ENCODE assay signal across 2 fruit fly cellular contexts in genomic region chr3L:16749726-16750125, dm6.
TF ChIP-seq lines count a peak whose summit lies in the region.

No protein-coding gene starts in this region.

TF ChIP-seq in whole organism, embryonic, 481 proteins besides CTCF, POLR2A, EP300 and RAD21 (continued from another document and continues in another):
- no peak for TF ChIP-seq Hey (tag; optimal IDR thresholded peaks at IDR 0.05; lab: Kevin White, UChicago)
- TF ChIP-seq BEAF-32 (GFP tag; optimal IDR thresholded peaks at IDR 0.05; lab: Kevin White, UChicago) = no peak
- TF ChIP-seq CG10959 (GFP tag; IDR thresholded peaks at IDR 0.05; lab: Robert Waterston, UW) = no peak
- TF ChIP-seq rib (GFP tag; IDR thresholded peaks at IDR 0.05; lab: Robert Waterston, UW) = no peak
- TF ChIP-seq CG31388 (GFP tag; optimal IDR thresholded peaks at IDR 0.05; lab: Kevin White, UChicago) = no peak
- TF ChIP-seq ap (GFP tag; IDR thresholded peaks at IDR 0.05; lab: Robert Waterston, UW) = no peak
- peak; percentile 12 for TF ChIP-seq CG30431 (GFP tag; optimal IDR thresholded peaks at IDR 0.05; lab: Kevin White, UChicago)
- no peak for TF ChIP-seq CG18011 (GFP tag; optimal IDR thresholded peaks at IDR 0.05; lab: Kevin White, UChicago)
- TF ChIP-seq B-H2 (GFP tag; optimal IDR thresholded peaks at IDR 0.05; lab: Kevin White, UChicago) = no peak
- TF ChIP-seq Hr78 (GFP tag; optimal IDR thresholded peaks at IDR 0.05; lab: Kevin White, UChicago) = no peak
- no peak for TF ChIP-seq B-H1 (GFP tag; IDR thresholded peaks at IDR 0.05; lab: Robert Waterston, UW)
- no peak for TF ChIP-seq CG3281 (GFP tag; optimal IDR thresholded peaks at IDR 0.05; lab: Kevin White, UChicago)
- TF ChIP-seq Fer3 (tag; optimal IDR thresholded peaks at IDR 0.05; lab: Kevin White, UChicago) = no peak
- TF ChIP-seq Gsc (GFP tag; IDR thresholded peaks at IDR 0.05; lab: Robert Waterston, UW) = no peak
- TF ChIP-seq CG9817 (tag; optimal IDR thresholded peaks at IDR 0.05; lab: Kevin White, UChicago) = no peak
- peak; percentile 17 for TF ChIP-seq stwl (tag; optimal IDR thresholded peaks at IDR 0.05; lab: Kevin White, UChicago)
- TF ChIP-seq crp (GFP tag; optimal IDR thresholded peaks at IDR 0.05; lab: Kevin White, UChicago) = no peak
- no peak for TF ChIP-seq ara (GFP tag; IDR thresholded peaks at IDR 0.05; lab: Robert Waterston, UW)
- no peak for TF ChIP-seq CG3995 (GFP tag; optimal IDR thresholded peaks at IDR 0.05; lab: Kevin White, UChicago)
- no peak for TF ChIP-seq CG4328 (GFP tag; optimal IDR thresholded peaks at IDR 0.05; lab: Kevin White, UChicago)
- TF ChIP-seq Meics (GFP tag; optimal IDR thresholded peaks at IDR 0.05; lab: Kevin White, UChicago) = no peak
- TF ChIP-seq CG17186 (GFP tag; optimal IDR thresholded peaks at IDR 0.05; lab: Kevin White, UChicago) = no peak
- no peak for TF ChIP-seq sens-2 (GFP tag; IDR thresholded peaks at IDR 0.05; lab: Robert Waterston, UW)
- no peak for TF ChIP-seq Ets97D (GFP tag; optimal IDR thresholded peaks at IDR 0.05; lab: Kevin White, UChicago)
- TF ChIP-seq Ptx1 (GFP tag; IDR thresholded peaks at IDR 0.05; lab: Robert Waterston, UW) = no peak
- no peak for TF ChIP-seq Side (GFP tag; optimal IDR thresholded peaks at IDR 0.05; lab: Kevin White, UChicago)
- TF ChIP-seq pb (GFP tag; optimal IDR thresholded peaks at IDR 0.05; lab: Kevin White, UChicago) = no peak
- no peak for TF ChIP-seq MESR4 (GFP tag; optimal IDR thresholded peaks at IDR 0.05; lab: Kevin White, UChicago)
- TF ChIP-seq CG10431 (GFP tag; optimal IDR thresholded peaks at IDR 0.05; lab: Kevin White, UChicago) = no peak
- TF ChIP-seq esg (GFP tag; conservative IDR thresholded peaks at IDR 0.05; lab: Robert Waterston, UW) = no peak
- TF ChIP-seq gcm2 (GFP tag; optimal IDR thresholded peaks at IDR 0.05; lab: Kevin White, UChicago) = no peak
- TF ChIP-seq disco-r (GFP tag; optimal IDR thresholded peaks at IDR 0.05; lab: Kevin White, UChicago) = no peak
- TF ChIP-seq CG11504 (tag; optimal IDR thresholded peaks at IDR 0.05; lab: Kevin White, UChicago) = peak; percentile 63
- no peak for TF ChIP-seq jigr1 (GFP tag; IDR thresholded peaks at IDR 0.05; lab: Robert Waterston, UW)
- TF ChIP-seq Doc2 (GFP tag; IDR thresholded peaks at IDR 0.05; lab: Robert Waterston, UW) = no peak
- TF ChIP-seq Ssrp (tag; optimal IDR thresholded peaks at IDR 0.05; lab: Kevin White, UChicago) = peak; percentile 9
- TF ChIP-seq toy (GFP tag; IDR thresholded peaks at IDR 0.05; lab: Robert Waterston, UW) = no peak
- no peak for TF ChIP-seq Elba2 (GFP tag; optimal IDR thresholded peaks at IDR 0.05; lab: Kevin White, UChicago)
- TF ChIP-seq gcm (GFP tag; optimal IDR thresholded peaks at IDR 0.05; lab: Kevin White, UChicago) = no peak
- no peak for TF ChIP-seq ken (GFP tag; IDR thresholded peaks at IDR 0.05; lab: Robert Waterston, UW)
- no peak for TF ChIP-seq unc-4 (GFP tag; IDR thresholded peaks at IDR 0.05; lab: Robert Waterston, UW; ENCODE audit: partially characterized antibody)
- no peak for TF ChIP-seq lilli (GFP tag; optimal IDR thresholded peaks at IDR 0.05; lab: Kevin White, UChicago)
- peak; percentile 7 for TF ChIP-seq Oli (tag; optimal IDR thresholded peaks at IDR 0.05; lab: Kevin White, UChicago)
- no peak for TF ChIP-seq CG11247 (GFP tag; IDR thresholded peaks at IDR 0.05; lab: Robert Waterston, UW)
- TF ChIP-seq wdn (GFP tag; IDR thresholded peaks at IDR 0.05; lab: Robert Waterston, UW) = no peak
- no peak for TF ChIP-seq da (GFP tag; optimal IDR thresholded peaks at IDR 0.05; lab: Kevin White, UChicago)
- TF ChIP-seq CG12071 (GFP tag; optimal IDR thresholded peaks at IDR 0.05; lab: Kevin White, UChicago) = no peak
- no peak for TF ChIP-seq Sin3A (optimal IDR thresholded peaks at IDR 0.05; lab: Kevin White, UChicago)
- TF ChIP-seq nau (GFP tag; optimal IDR thresholded peaks at IDR 0.05; lab: Kevin White, UChicago) = no peak
- no peak for TF ChIP-seq CG12659 (GFP tag; optimal IDR thresholded peaks at IDR 0.05; lab: Kevin White, UChicago)
- no peak for TF ChIP-seq eve (GFP tag; optimal IDR thresholded peaks at IDR 0.05; lab: Kevin White, UChicago)
- TF ChIP-seq CG16815 (GFP tag; optimal IDR thresholded peaks at IDR 0.05; lab: Kevin White, UChicago) = no peak
- no peak for TF ChIP-seq pum (GFP tag; optimal IDR thresholded peaks at IDR 0.05; lab: Kevin White, UChicago)
- no peak for TF ChIP-seq odd (GFP tag; optimal IDR thresholded peaks at IDR 0.05; lab: Kevin White, UChicago)
- no peak for TF ChIP-seq Jarid2 (GFP tag; optimal IDR thresholded peaks at IDR 0.05; lab: Kevin White, UChicago)
- peak; percentile 84 for TF ChIP-seq CG2712 (tag; optimal IDR thresholded peaks at IDR 0.05; lab: Kevin White, UChicago)
- TF ChIP-seq CG13424 (tag; optimal IDR thresholded peaks at IDR 0.05; lab: Kevin White, UChicago) = no peak
- no peak for TF ChIP-seq CG34422 (GFP tag; IDR thresholded peaks at IDR 0.05; lab: Robert Waterston, UW)
- TF ChIP-seq Tbp (GFP tag; optimal IDR thresholded peaks at IDR 0.05; lab: Kevin White, UChicago) = no peak
- TF ChIP-seq vvl (GFP tag; IDR thresholded peaks at IDR 0.05; lab: Robert Waterston, UW) = no peak
- no peak for TF ChIP-seq sob (GFP tag; IDR thresholded peaks at IDR 0.05; lab: Robert Waterston, UW)
- no peak for TF ChIP-seq sna (GFP tag; IDR thresholded peaks at IDR 0.05; lab: Robert Waterston, UW; ENCODE audit: partially characterized antibody)
- no peak for TF ChIP-seq gt (GFP tag; IDR thresholded peaks at IDR 0.05; lab: Robert Waterston, UW)
- no peak for TF ChIP-seq CG12942 (GFP tag; optimal IDR thresholded peaks at IDR 0.05; lab: Kevin White, UChicago)
- no peak for TF ChIP-seq Neu2 (GFP tag; optimal IDR thresholded peaks at IDR 0.05; lab: Kevin White, UChicago; ENCODE audit: borderline replicate concordance)
- TF ChIP-seq BtbVII (GFP tag; optimal IDR thresholded peaks at IDR 0.05; lab: Kevin White, UChicago) = no peak
- no peak for TF ChIP-seq CG3847 (GFP tag; IDR thresholded peaks at IDR 0.05; lab: Robert Waterston, UW)
- TF ChIP-seq chif (GFP tag; optimal IDR thresholded peaks at IDR 0.05; lab: Kevin White, UChicago) = no peak
- peak; percentile 49 for TF ChIP-seq CG8388 (GFP tag; optimal IDR thresholded peaks at IDR 0.05; lab: Kevin White, UChicago)
- TF ChIP-seq CG9727 (GFP tag; optimal IDR thresholded peaks at IDR 0.05; lab: Kevin White, UChicago) = peak; percentile 54
- no peak for TF ChIP-seq CG2129 (GFP tag; IDR thresholded peaks at IDR 0.05; lab: Robert Waterston, UW; ENCODE audit: partially characterized antibody)

TF ChIP-seq in whole organism, prepupa, 60 proteins besides CTCF, POLR2A, EP300 and RAD21 (continued from another document):
- TF ChIP-seq CG8319 (GFP tag; optimal IDR thresholded peaks at IDR 0.05; lab: Kevin White, UChicago) (no peak), CG4318 (GFP tag; optimal IDR thresholded peaks at IDR 0.05; lab: Kevin White, UChicago) (peak; percentile 19), Smox (GFP tag; optimal IDR thresholded peaks at IDR 0.05; lab: Kevin White, UChicago) (no peak), dsx (GFP tag; optimal IDR thresholded peaks at IDR 0.05; lab: Kevin White, UChicago; ENCODE audit: poor library complexity, severe bottlenecking) (peak; percentile 61), salr (GFP tag; optimal IDR thresholded peaks at IDR 0.05; lab: Kevin White, UChicago) (peak in 1 of 2 experiments; percentile 65), CG15336 (GFP tag; IDR thresholded peaks at IDR 0.05; lab: Robert Waterston, UW) (peak; percentile 60; the same call in 1 of the 2 replicates), CG16779 (tag; optimal IDR thresholded peaks at IDR 0.05; lab: Kevin White, UChicago) (peak; percentile 35), esn (GFP tag; optimal IDR thresholded peaks at IDR 0.05; lab: Kevin White, UChicago) (no peak), fd85E (GFP tag; optimal IDR thresholded peaks at IDR 0.05; lab: Kevin White, UChicago) (no peak), CG9139 (GFP tag; optimal IDR thresholded peaks at IDR 0.05; lab: Kevin White, UChicago) (peak; percentile 27), fd59A (GFP tag; optimal IDR thresholded peaks at IDR 0.05; lab: Kevin White, UChicago) (peak; percentile 47), CG7368 (GFP tag; optimal IDR thresholded peaks at IDR 0.05; lab: Kevin White, UChicago) (no peak), CG34406 (GFP tag; optimal IDR thresholded peaks at IDR 0.05; lab: Kevin White, UChicago) (no peak), Met (GFP tag; optimal IDR thresholded peaks at IDR 0.05; lab: Kevin White, UChicago) (no peak), CG31627 (GFP tag; optimal IDR thresholded peaks at IDR 0.05; lab: Kevin White, UChicago) (no peak), CG3919 (GFP tag; optimal IDR thresholded peaks at IDR 0.05; lab: Kevin White, UChicago) (peak; percentile 66), eg (GFP tag; IDR thresholded peaks at IDR 0.05; lab: Robert Waterston, UW) (peak; percentile 62; the same call in 1 of the 3 replicates), CG11902 (GFP tag; optimal IDR thresholded peaks at IDR 0.05; lab: Kevin White, UChicago) (no peak), vri (GFP tag; optimal IDR thresholded peaks at IDR 0.05; lab: Kevin White, UChicago) (no peak), ss (GFP tag; optimal IDR thresholded peaks at IDR 0.05; lab: Kevin White, UChicago) (peak; percentile 32 to 59), acj6 (GFP tag; optimal IDR thresholded peaks at IDR 0.05; lab: Kevin White, UChicago) (peak; percentile 29), CG8119 (GFP tag; IDR thresholded peaks at IDR 0.05; lab: Robert Waterston, UW) (peak; percentile 55; the same call in 2 of the 3 replicates), Ets96B (tag; optimal IDR thresholded peaks at IDR 0.05; lab: Kevin White, UChicago) (peak; percentile 76), Hr38 (GFP tag; optimal IDR thresholded peaks at IDR 0.05; lab: Kevin White, UChicago) (no peak), topi (GFP tag; optimal IDR thresholded peaks at IDR 0.05; lab: Kevin White, UChicago) (no peak), Blimp-1 (GFP tag; optimal IDR thresholded peaks at IDR 0.05; lab: Kevin White, UChicago) (no peak), lz (GFP tag; optimal IDR thresholded peaks at IDR 0.05; lab: Kevin White, UChicago) (no peak)
